Fruit fly (Drosophila melanogaster) whole organism, embryonic: ENCODE results near the gene CG34008.
A peak's percentile ranks its signal among the peaks of the same experiment; 100 is the strongest.

Experiments
- Ada2b ChIP-seq: fragments of 200-800 bp; sonication (Bioruptor generic); IDR thresholded peaks from 2 replicates; pipeline ENCODE4 v1.3.6; 2022; ENCODE audit warnings: missing biosample characterization, missing genetic modification characterization
- Atf-2 ChIP-seq: fragments of 200-800 bp; sonication (Bioruptor generic); optimal IDR thresholded peaks from 2 replicates; lab custom pipeline; 2016; ENCODE audit warnings: missing biosample characterization, missing genetic modification characterization
- CG13287 ChIP-seq: fragments of 200-800 bp; sonication (Bioruptor generic); IDR thresholded peaks from 2 replicates; pipeline ENCODE4 v1.3.6; 2022; ENCODE audit warnings: missing biosample characterization, missing genetic modification characterization; ENCODE audit not compliant: partially characterized antibody
- CG13296 ChIP-seq: fragments of 200-800 bp; sonication (Bioruptor generic); optimal IDR thresholded peaks from 3 replicates; lab custom pipeline; 2018; ENCODE audit warnings: missing biosample characterization, mild to moderate bottlenecking, missing genetic modification characterization
- CG13894 ChIP-seq: fragments of 200-800 bp; sonication (Bioruptor generic); optimal IDR thresholded peaks from 3 replicates; lab custom pipeline; 2018; ENCODE audit warnings: missing biosample characterization, mild to moderate bottlenecking, missing genetic modification characterization, moderate library complexity
- CG14860 ChIP-seq: fragments of 200-800 bp; sonication (Bioruptor generic); IDR thresholded peaks from 3 replicates; pipeline ENCODE4 v1.3.6; 2022; ENCODE audit warnings: missing biosample characterization, missing genetic modification characterization; ENCODE audit not compliant: partially characterized antibody
- CG14965 ChIP-seq: fragments of 200-800 bp; sonication (Bioruptor generic); optimal IDR thresholded peaks from 2 replicates; lab custom pipeline; 2016; ENCODE audit warnings: missing biosample characterization, missing genetic modification characterization, borderline replicate concordance
- CG15479 ChIP-seq: fragments of 200-800 bp; sonication (Bioruptor generic); optimal IDR thresholded peaks from 3 replicates; lab custom pipeline; 2019; ENCODE audit warnings: missing biosample characterization, mild to moderate bottlenecking, missing genetic modification characterization, moderate library complexity
- CG16813 ChIP-seq: fragments of 200-800 bp; sonication (Bioruptor generic); IDR thresholded peaks from 3 replicates; pipeline ENCODE4 v1.3.6; 2022; ENCODE audit warnings: missing biosample characterization, missing genetic modification characterization; ENCODE audit not compliant: partially characterized antibody
- CG17359 ChIP-seq: fragments of 200-800 bp; sonication (Bioruptor generic); optimal IDR thresholded peaks from 3 replicates; lab custom pipeline; 2018; ENCODE audit warnings: missing biosample characterization, mild to moderate bottlenecking, missing genetic modification characterization, moderate library complexity
- CG17612 ChIP-seq: fragments of 200-800 bp; sonication (Bioruptor generic); IDR thresholded peaks from 2 replicates; pipeline ENCODE4 v1.3.6; 2022; ENCODE audit warnings: missing biosample characterization, missing genetic modification characterization
- CG31224 ChIP-seq: fragments of 200-800 bp; sonication (Bioruptor generic); IDR thresholded peaks from 2 replicates; pipeline ENCODE4 v1.3.6; 2022; ENCODE audit warnings: missing biosample characterization, missing genetic modification characterization
- CG42726 ChIP-seq: fragments of 200-800 bp; sonication (Bioruptor generic); IDR thresholded peaks from 2 replicates; pipeline ENCODE4 v1.3.6; 2022; ENCODE audit warnings: missing biosample characterization, missing genetic modification characterization; ENCODE audit not compliant: partially characterized antibody
- CG4707 ChIP-seq: fragments of 200-800 bp; sonication (Bioruptor generic); optimal IDR thresholded peaks from 2 replicates; lab custom pipeline; 2018; ENCODE audit warnings: missing biosample characterization, mild to moderate bottlenecking, missing genetic modification characterization, moderate library complexity
- CG4854 ChIP-seq: fragments of 200-800 bp; sonication (Bioruptor generic); optimal IDR thresholded peaks from 2 replicates; lab custom pipeline; 2016; ENCODE audit warnings: missing biosample characterization, missing genetic modification characterization, inconsistent platforms
- CG6654 ChIP-seq: fragments of 200-800 bp; sonication (Bioruptor generic); optimal IDR thresholded peaks from 2 replicates; lab custom pipeline; 2017; ENCODE audit warnings: missing biosample characterization, mild to moderate bottlenecking, missing genetic modification characterization
- CG6683 ChIP-seq: fragments of 200-800 bp; sonication (Bioruptor generic); optimal IDR thresholded peaks from 2 replicates; lab custom pipeline; 2017; ENCODE audit warnings: missing biosample characterization, mild to moderate bottlenecking, missing genetic modification characterization, missing genetic modification reagents
- CG6765 ChIP-seq: fragments of 200-800 bp; sonication (Bioruptor generic); optimal IDR thresholded peaks from 3 replicates; lab custom pipeline; 2017; ENCODE audit warnings: missing biosample characterization, mild to moderate bottlenecking, missing genetic modification characterization
- CG7556 ChIP-seq: fragments of 200-800 bp; sonication (Bioruptor generic); optimal IDR thresholded peaks from 2 replicates; lab custom pipeline; 2017; ENCODE audit warnings: missing biosample characterization, mild to moderate bottlenecking, missing genetic modification characterization
- CG7963 ChIP-seq: fragments of 200-800 bp; sonication (Bioruptor generic); IDR thresholded peaks from 3 replicates; pipeline ENCODE4 v1.3.6; 2022; ENCODE audit warnings: missing biosample characterization, missing genetic modification characterization; ENCODE audit not compliant: partially characterized antibody
- CG8290 ChIP-seq, 3 experiments: fragments of 200-800 bp; sonication (Bioruptor generic); optimal IDR thresholded peaks; 2 replicates each; lab custom pipeline; 2016 to 2019; ENCODE audit warnings: missing biosample characterization in 3 of 3, missing genetic modification characterization in 3 of 3, mild to moderate bottlenecking in 2 of 3, moderate library complexity in 1 of 3
- CG8359 ChIP-seq: fragments of 200-800 bp; sonication (Bioruptor generic); optimal IDR thresholded peaks from 2 replicates; lab custom pipeline; 2017; ENCODE audit warnings: missing biosample characterization, mild to moderate bottlenecking, missing genetic modification characterization, borderline replicate concordance
- HHEX ChIP-seq: fragments of 200-800 bp; sonication (Bioruptor generic); optimal IDR thresholded peaks from 3 replicates; lab custom pipeline; 2017; ENCODE audit warnings: missing biosample characterization, mild to moderate bottlenecking, missing genetic modification characterization, missing genetic modification reagents
- HLH4C ChIP-seq: fragments of 200-800 bp; sonication (Bioruptor generic); IDR thresholded peaks from 3 replicates; pipeline ENCODE4 v1.3.6; 2022; ENCODE audit warnings: missing biosample characterization, missing genetic modification characterization; ENCODE audit not compliant: partially characterized antibody
- Hmr ChIP-seq: fragments of 200-800 bp; sonication (Bioruptor generic); optimal IDR thresholded peaks from 3 replicates; lab custom pipeline; 2017; ENCODE audit warnings: mild to moderate bottlenecking, missing biosample characterization, missing genetic modification reagents, missing genetic modification characterization
- Hmx ChIP-seq: fragments of 200-800 bp; sonication (Bioruptor generic); optimal IDR thresholded peaks from 2 replicates; lab custom pipeline; 2016; ENCODE audit warnings: missing biosample characterization, missing genetic modification characterization
- MTF-1 ChIP-seq: fragments of 200-800 bp; sonication (Bioruptor generic); optimal IDR thresholded peaks from 2 replicates; lab custom pipeline; 2018; ENCODE audit warnings: missing biosample characterization, mild to moderate bottlenecking, missing genetic modification characterization, borderline replicate concordance
- Mes4 ChIP-seq: fragments of 200-800 bp; sonication (Bioruptor generic); optimal IDR thresholded peaks from 2 replicates; lab custom pipeline; 2016; ENCODE audit warnings: missing biosample characterization, missing genetic modification characterization
- Optix ChIP-seq: fragments of 200-800 bp; sonication (Bioruptor generic); IDR thresholded peaks from 3 replicates; pipeline ENCODE4 v1.3.6; 2022; ENCODE audit warnings: missing biosample characterization, missing genetic modification characterization
- Poxn ChIP-seq: fragments of 200-800 bp; sonication (Bioruptor generic); IDR thresholded peaks from 2 replicates; pipeline ENCODE4 v1.3.6; 2022; ENCODE audit warnings: missing biosample characterization, missing genetic modification characterization
- Ssrp ChIP-seq: fragments of 200-800 bp; sonication (Bioruptor generic); optimal IDR thresholded peaks from 2 replicates; lab custom pipeline; 2018; ENCODE audit warnings: missing biosample characterization, mild to moderate bottlenecking, missing genetic modification characterization, moderate library complexity
- bigmax ChIP-seq: fragments of 200-800 bp; sonication (Bioruptor generic); optimal IDR thresholded peaks from 2 replicates; lab custom pipeline; 2018; ENCODE audit warnings: missing biosample characterization, mild to moderate bottlenecking, missing genetic modification characterization
- dan ChIP-seq: fragments of 200-800 bp; sonication (Bioruptor generic); IDR thresholded peaks from 2 replicates; pipeline ENCODE4 v1.3.6; 2022; ENCODE audit warnings: missing biosample characterization, missing genetic modification characterization
- dimm ChIP-seq: fragments of 200-800 bp; sonication (Bioruptor generic); IDR thresholded peaks from 2 replicates; pipeline ENCODE4 v1.3.6; 2022; ENCODE audit warnings: missing biosample characterization, missing genetic modification characterization
- dmrt11E ChIP-seq: fragments of 200-800 bp; sonication (Bioruptor generic); optimal IDR thresholded peaks from 3 replicates; lab custom pipeline; 2018; ENCODE audit warnings: missing biosample characterization, mild to moderate bottlenecking, missing genetic modification characterization, moderate library complexity
- gcm ChIP-seq: fragments of 200-800 bp; sonication (Bioruptor generic); optimal IDR thresholded peaks from 2 replicates; lab custom pipeline; 2019; ENCODE audit warnings: missing biosample characterization, mild to moderate bottlenecking, missing genetic modification characterization, moderate library complexity
- gt ChIP-seq: fragments of 200-800 bp; sonication (Bioruptor generic); IDR thresholded peaks from 2 replicates; pipeline ENCODE4 v1.3.6; 2022; ENCODE audit warnings: missing biosample characterization, missing genetic modification characterization
- kay ChIP-seq: fragments of 200-800 bp; sonication (Bioruptor generic); optimal IDR thresholded peaks from 2 replicates; lab custom pipeline; 2016; ENCODE audit warnings: missing biosample characterization, missing genetic modification characterization
- nerfin-2 ChIP-seq: fragments of 200-800 bp; sonication (Bioruptor generic); IDR thresholded peaks from 2 replicates; pipeline ENCODE4 v1.3.6; 2022; ENCODE audit warnings: missing biosample characterization, missing genetic modification characterization; ENCODE audit not compliant: partially characterized antibody
- nmo ChIP-seq: fragments of 200-800 bp; sonication (Bioruptor generic); optimal IDR thresholded peaks from 2 replicates; lab custom pipeline; 2018; ENCODE audit warnings: missing biosample characterization, mild to moderate bottlenecking, missing genetic modification characterization, moderate library complexity
- psq ChIP-seq: fragments of 200-800 bp; sonication (Bioruptor generic); optimal IDR thresholded peaks from 2 replicates; lab custom pipeline; 2017; ENCODE audit warnings: missing biosample characterization, missing genetic modification characterization
- slou ChIP-seq: fragments of 200-800 bp; sonication (Bioruptor generic); optimal IDR thresholded peaks from 3 replicates; lab custom pipeline; 2016; ENCODE audit warnings: missing biosample characterization, missing genetic modification characterization
- sna ChIP-seq: fragments of 200-800 bp; sonication (Bioruptor generic); IDR thresholded peaks from 2 replicates; pipeline ENCODE4 v1.3.6; 2022; ENCODE audit warnings: missing biosample characterization, missing genetic modification characterization; ENCODE audit not compliant: partially characterized antibody
- sob ChIP-seq: fragments of 200-800 bp; sonication (Bioruptor generic); IDR thresholded peaks from 2 replicates; pipeline ENCODE4 v1.3.6; 2022; ENCODE audit warnings: missing biosample characterization, missing genetic modification characterization
- trem ChIP-seq: fragments of 200-800 bp; optimal IDR thresholded peaks from 3 replicates; lab custom pipeline; 2019; ENCODE audit warnings: missing biosample characterization, mild to moderate bottlenecking, missing genetic modification characterization, moderate library complexity
- unpg ChIP-seq: fragments of 200-800 bp; sonication (Bioruptor generic); optimal IDR thresholded peaks from 3 replicates; lab custom pipeline; 2018; ENCODE audit warnings: missing biosample characterization, mild to moderate bottlenecking, missing genetic modification characterization, moderate library complexity
- usp ChIP-seq: fragments of >200 bp; optimal IDR thresholded peaks from 2 replicates; lab custom pipeline; 2017; ENCODE audit warnings: missing biosample characterization, missing genetic modification characterization
- vvl ChIP-seq: fragments of 200-800 bp; sonication (Bioruptor generic); IDR thresholded peaks from 2 replicates; pipeline ENCODE4 v1.3.6; 2022; ENCODE audit warnings: missing biosample characterization, missing genetic modification characterization

Gene CG34008

dm6 chr3R:20579816-20580215, 1.5 kb downstream of the CG34008 start, which contains the start of the genes EloB and Srp14 (continued):
- TF ChIP-seq Mes4 (peak; percentile 68), usp (no peak), Poxn (GFP tag; lab: Robert Waterston, UW) (no peak), CG7556 (peak; percentile 68), Hmr (GFP tag; lab: Kevin White, UChicago) (no peak), CG42726 (GFP tag; lab: Robert Waterston, UW) (peak; percentile 95), CG13287 (GFP tag; lab: Robert Waterston, UW) (peak; percentile 98), CG16813 (peak; percentile 97), Optix (GFP tag; lab: Robert Waterston, UW) (no peak), CG4707 (GFP tag; lab: Kevin White, UChicago) (peak; percentile 35), CG8359 (GFP tag; lab: Kevin White, UChicago) (no peak), CG31224 (peak; percentile 20; the same call in 1 of the 2 replicates), Hmx (GFP tag; lab: Kevin White, UChicago) (peak; percentile 53), CG6683 (GFP tag; lab: Kevin White, UChicago) (peak; percentile 45), unpg (GFP tag; lab: Kevin White, UChicago) (peak; percentile 85), HLH4C (GFP tag; lab: Robert Waterston, UW) (peak; percentile 92), sna (GFP tag; lab: Robert Waterston, UW) (peak; percentile 98), CG6765 (GFP tag; lab: Kevin White, UChicago) (peak; percentile 78), CG7963 (GFP tag; lab: Robert Waterston, UW) (peak; percentile 95), Ssrp (peak; percentile 73), Atf-2 (GFP tag; lab: Kevin White, UChicago) (peak; percentile 47), sob (GFP tag; lab: Robert Waterston, UW) (peak; percentile 87), CG14965 (GFP tag; lab: Kevin White, UChicago) (no peak), CG8290 (GFP tag; optimal IDR thresholded peaks at IDR 0.05; lab: Kevin White, UChicago) (peak; percentile 61), CG8290 (tag; optimal IDR thresholded peaks at IDR 0.05; lab: Kevin White, UChicago) (peak; percentile 8 to 73), CG17612 (GFP tag; lab: Robert Waterston, UW) (peak; percentile 40; the same call in 1 of the 2 replicates), CG13296 (GFP tag; lab: Kevin White, UChicago) (peak; percentile 81), psq (GFP tag; lab: Kevin White, UChicago) (no peak), Ada2b (GFP tag; lab: Robert Waterston, UW) (peak; percentile 72), gcm (GFP tag; lab: Kevin White, UChicago) (peak; percentile 82), kay (GFP tag; lab: Kevin White, UChicago) (peak; percentile 63), gt (GFP tag; lab: Robert Waterston, UW) (no peak; the same call in 1 of the 2 replicates), HHEX (GFP tag; lab: Kevin White, UChicago) (peak; percentile 42), CG13894 (no peak), dan (GFP tag; lab: Robert Waterston, UW) (no peak), MTF-1 (peak; percentile 31), CG6654 (GFP tag; lab: Kevin White, UChicago) (no peak), dimm (GFP tag; lab: Robert Waterston, UW) (0 out of 2 replicates have a peak, but pooled peaks have one; percentile 40), bigmax (GFP tag; lab: Kevin White, UChicago) (peak; percentile 2), nerfin-2 (peak; percentile 88), nmo (GFP tag; lab: Kevin White, UChicago) (peak; percentile 89), dmrt11E (tag; lab: Kevin White, UChicago) (peak; percentile 78), slou (peak; percentile 73), vvl (peak; percentile 96), CG14860 (peak; percentile 93), CG15479 (GFP tag; lab: Kevin White, UChicago) (peak; percentile 2), trem (peak; percentile 93), CG4854 (GFP tag; lab: Kevin White, UChicago) (peak; percentile 67), CG17359 (tag; lab: Kevin White, UChicago) (peak; percentile 74)
